Fruit fly (Drosophila melanogaster): ENCODE results near the gene Stip1.

Stip1 gene

DNA sequence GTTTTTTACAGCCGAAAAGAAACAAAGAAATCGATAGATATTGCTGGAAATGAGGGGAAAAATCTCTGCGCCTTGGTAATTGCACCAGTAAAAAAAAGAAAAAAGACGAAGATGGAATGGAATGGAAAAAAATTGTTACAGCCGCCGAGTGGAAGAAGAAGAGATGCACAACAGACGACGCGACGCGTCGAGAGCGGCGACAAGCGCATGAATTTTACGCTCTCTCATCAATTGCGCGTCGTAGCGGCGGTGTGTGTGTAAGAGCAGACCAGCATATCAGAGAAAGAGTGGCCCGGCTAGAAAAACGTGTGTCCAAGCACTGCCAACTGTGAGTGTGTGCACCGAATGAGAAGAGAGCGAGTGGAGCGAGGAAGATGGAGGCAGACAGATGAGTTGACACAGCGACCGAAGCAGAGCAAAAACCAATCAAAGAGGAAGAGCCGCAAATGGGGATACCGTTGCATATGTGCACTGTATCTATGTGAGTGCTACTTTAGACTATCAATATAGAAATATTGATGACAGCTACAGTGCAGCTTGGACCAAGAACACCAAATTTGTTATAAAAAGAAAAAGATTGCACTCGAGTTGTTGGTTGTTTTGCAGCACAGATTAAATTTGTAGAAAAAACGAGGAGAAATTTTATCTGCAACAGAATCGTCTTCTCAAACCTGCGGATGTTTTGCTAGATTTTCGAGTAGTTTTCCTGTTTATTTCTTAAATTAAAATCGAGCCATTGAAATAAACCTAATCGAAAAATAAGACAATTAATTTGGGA, 45.7 kb upstream of the Stip1 start (continued):
- TF ChIP-seq bsh (GFP tag; optimal IDR thresholded peaks at IDR 0.05): peak; percentile 23 to 44
- no peak for TF ChIP-seq bowl (GFP tag; IDR thresholded peaks at IDR 0.05)
- no peak for TF ChIP-seq hkb (optimal IDR thresholded peaks at IDR 0.05)
- TF ChIP-seq hkb (GFP tag; IDR thresholded peaks at IDR 0.05): no peak
- no peak for TF ChIP-seq CG18011 (GFP tag; optimal IDR thresholded peaks at IDR 0.05)
- TF ChIP-seq CG14860 (GFP tag; IDR thresholded peaks at IDR 0.05; ENCODE audit: partially characterized antibody): no peak
- TF ChIP-seq corto (GFP tag; optimal IDR thresholded peaks at IDR 0.05): peak; percentile 2
- no peak for TF ChIP-seq fru (optimal IDR thresholded peaks at IDR 0.05)
- no peak for TF ChIP-seq vfl (GFP tag; optimal IDR thresholded peaks at IDR 0.05)
- no peak for TF ChIP-seq croc (GFP tag; conservative IDR thresholded peaks at IDR 0.05)
- TF ChIP-seq cas (GFP tag; IDR thresholded peaks at IDR 0.05): no peak
- TF ChIP-seq CG18764 (GFP tag; optimal IDR thresholded peaks at IDR 0.05): no peak
- no peak for TF ChIP-seq caup (GFP tag; optimal IDR thresholded peaks at IDR 0.05; ENCODE audit: severe bottlenecking)
- TF ChIP-seq cad (GFP tag; optimal IDR thresholded peaks at IDR 0.05): no peak
- TF ChIP-seq Usf (GFP tag; optimal IDR thresholded peaks at IDR 0.05): no peak
- TF ChIP-seq CG10267 (tag; optimal IDR thresholded peaks at IDR 0.05): no peak
- peak; percentile 82 for TF ChIP-seq CG2199 (GFP tag; IDR thresholded peaks at IDR 0.05)
- no peak for TF ChIP-seq CG13296 (GFP tag; optimal IDR thresholded peaks at IDR 0.05)
- no peak for TF ChIP-seq CG14965 (GFP tag; optimal IDR thresholded peaks at IDR 0.05; ENCODE audit: borderline replicate concordance)
- no peak for TF ChIP-seq mam (GFP tag; optimal IDR thresholded peaks at IDR 0.05)
- no peak for TF ChIP-seq Abd-B (GFP tag; optimal IDR thresholded peaks at IDR 0.05)
- no peak for TF ChIP-seq nau (GFP tag; optimal IDR thresholded peaks at IDR 0.05)
- TF ChIP-seq HHEX (GFP tag; optimal IDR thresholded peaks at IDR 0.05): no peak
- no peak for TF ChIP-seq Spps (tag; optimal IDR thresholded peaks at IDR 0.05)
- no peak for TF ChIP-seq pita (GFP tag; optimal IDR thresholded peaks at IDR 0.05)
- 0 out of 2 replicates have a peak, but pooled peaks have one; percentile 38 for TF ChIP-seq CG6689 (GFP tag; IDR thresholded peaks at IDR 0.05)
- TF ChIP-seq CG8478 (optimal IDR thresholded peaks at IDR 0.05): peak; percentile 20
- no peak for TF ChIP-seq lab (GFP tag; optimal IDR thresholded peaks at IDR 0.05)
- no peak for TF ChIP-seq emc (GFP tag; optimal IDR thresholded peaks at IDR 0.05)
- no peak for TF ChIP-seq Side (GFP tag; optimal IDR thresholded peaks at IDR 0.05)
- no peak for TF ChIP-seq Hr3 (GFP tag; optimal IDR thresholded peaks at IDR 0.05)
- TF ChIP-seq Lhr (GFP tag; optimal IDR thresholded peaks at IDR 0.05): no peak
- TF ChIP-seq ttk (GFP tag; IDR thresholded peaks at IDR 0.05): no peak
- peak; percentile 39 for TF ChIP-seq scrt (GFP tag; optimal IDR thresholded peaks at IDR 0.05)
- peak; percentile 26 for TF ChIP-seq CHES-1-like (GFP tag; optimal IDR thresholded peaks at IDR 0.05)
- no peak for TF ChIP-seq aop (GFP tag; IDR thresholded peaks at IDR 0.05)
- peak; percentile 93 for TF ChIP-seq CG8281 (tag; optimal IDR thresholded peaks at IDR 0.05)
- TF ChIP-seq nerfin-1 (tag; optimal IDR thresholded peaks at IDR 0.05): peak; percentile 3
- TF ChIP-seq kah (GFP tag; optimal IDR thresholded peaks at IDR 0.05): peak; percentile 7
- TF ChIP-seq tgo (GFP tag; IDR thresholded peaks at IDR 0.05): no peak
- no peak; the same call in 2 of the 3 replicates for TF ChIP-seq CG16813 (GFP tag; IDR thresholded peaks at IDR 0.05; ENCODE audit: partially characterized antibody)
- TF ChIP-seq btn (GFP tag; optimal IDR thresholded peaks at IDR 0.05): no peak
- TF ChIP-seq esg (GFP tag; conservative IDR thresholded peaks at IDR 0.05): no peak
- no peak for TF ChIP-seq Sry-δ (GFP tag; optimal IDR thresholded peaks at IDR 0.05)
- no peak for TF ChIP-seq eyg (GFP tag; optimal IDR thresholded peaks at IDR 0.05)
- TF ChIP-seq nmo (GFP tag; optimal IDR thresholded peaks at IDR 0.05): peak; percentile 6
- TF ChIP-seq ftz-f1 (GFP tag; optimal IDR thresholded peaks at IDR 0.05): no peak
- TF ChIP-seq Opbp (GFP tag; IDR thresholded peaks at IDR 0.05; ENCODE audit: partially characterized antibody): no peak
- TF ChIP-seq E2f2 (GFP tag; IDR thresholded peaks at IDR 0.05): no peak
- TF ChIP-seq Awh (GFP tag; IDR thresholded peaks at IDR 0.05): no peak
